Fruit fly (Drosophila melanogaster) Kc167 (cell line): ENCODE data around the gene CG14135.

Experiments
- Myc ChIP-seq: fragments of >200 bp; optimal IDR thresholded peaks from 2 replicates; lab custom pipeline; 2017; ENCODE audit warnings: missing external identifiers
- Sin3A ChIP-seq: fragments of >200 bp; optimal IDR thresholded peaks from 2 replicates; lab custom pipeline; 2018; ENCODE audit warnings: missing external identifiers
- h ChIP-seq: fragments of >200 bp; optimal IDR thresholded peaks from 3 replicates; lab custom pipeline; 2018; ENCODE audit warnings: missing external identifiers
- insv ChIP-seq: fragments of >200 bp; optimal IDR thresholded peaks from 3 replicates; lab custom pipeline; 2018; ENCODE audit warnings: missing external identifiers
- psq ChIP-seq: fragments of >200 bp; optimal IDR thresholded peaks from 2 replicates; lab custom pipeline; 2017; ENCODE audit warnings: missing external identifiers
- ttk ChIP-seq: sonication (Bioruptor generic); optimal IDR thresholded peaks from 2 replicates; lab custom pipeline; 2017; ENCODE audit warnings: missing external identifiers

DNA sequence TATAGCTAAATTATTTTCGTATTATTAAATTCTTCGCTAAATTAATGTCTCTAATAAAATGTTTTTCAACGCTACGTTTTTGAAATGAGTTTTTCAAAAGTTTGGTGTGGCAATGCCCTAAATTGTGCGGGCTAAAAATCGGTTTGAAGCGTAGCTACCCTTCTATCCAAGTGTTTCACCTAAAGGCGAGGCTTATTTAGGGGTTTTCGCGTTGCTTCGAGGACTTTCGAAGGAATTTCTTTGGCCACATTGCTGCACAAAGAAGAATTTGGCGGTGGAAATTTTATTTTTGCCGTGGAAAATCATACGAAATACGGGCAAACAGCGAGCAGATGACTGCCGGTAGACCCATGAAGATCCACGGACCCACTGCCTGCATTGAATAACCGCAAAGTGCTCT, 9.6 kb upstream of the CG14135 start, which contains the start of gene TfIIEalpha:
- no peak for TF ChIP-seq Sin3A
- TF ChIP-seq insv (lab: Kevin White, UChicago) = no peak
- no peak for TF ChIP-seq Myc (lab: Kevin White, UChicago)
- TF ChIP-seq h (lab: Kevin White, UChicago) = no peak
- TF ChIP-seq psq (lab: Kevin White, UChicago) = no peak
- TF ChIP-seq ttk (lab: Kevin White, UChicago) = no peak
